Fruit fly (Drosophila melanogaster): ENCODE results near the gene CG32485.
A peak's percentile ranks its signal among the peaks of the same experiment; 100 is the strongest.

DNA sequence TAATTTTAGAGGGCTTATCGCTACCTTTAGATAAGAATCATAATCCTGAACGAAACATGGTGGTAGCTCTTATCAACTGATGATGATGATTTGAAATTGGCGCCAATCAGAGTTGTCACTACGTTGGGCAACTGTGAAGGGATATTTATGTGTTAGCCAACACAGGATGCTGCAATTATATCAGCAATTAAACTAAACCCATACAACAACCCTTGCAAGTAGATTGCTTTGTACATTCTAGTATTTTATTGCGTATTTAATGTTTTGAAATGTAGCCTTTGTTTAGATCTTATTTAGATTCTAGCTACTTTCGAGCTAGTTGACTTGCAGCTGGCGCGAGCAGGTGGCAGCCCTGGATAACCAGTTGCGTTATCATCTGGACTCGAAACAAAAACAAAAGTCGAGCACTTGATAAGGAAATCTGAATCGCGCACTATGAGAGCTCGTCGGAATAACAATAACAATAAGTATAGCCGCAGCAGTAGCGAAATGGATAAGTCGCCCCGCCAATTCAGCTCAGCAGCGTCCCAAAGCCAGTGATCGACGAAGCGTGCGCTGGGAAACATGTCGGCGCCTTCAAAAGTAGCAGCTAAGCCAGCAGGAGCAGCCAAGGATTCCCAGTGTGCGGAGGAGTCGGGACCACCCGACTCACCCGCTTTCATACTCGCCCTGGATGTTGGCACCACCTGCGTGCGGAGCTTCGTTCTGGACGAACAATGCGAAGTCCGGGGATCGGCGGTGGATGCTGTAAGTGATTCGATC, 2.2 kb downstream of the CG32485 start, which contains the start of gene CG1271:
- TF ChIP-seq salr (GFP tag; optimal IDR thresholded peaks at IDR 0.05): no peak
- TF ChIP-seq Lpt (GFP tag; optimal IDR thresholded peaks at IDR 0.05): no peak
- peak; percentile 20 for TF ChIP-seq Blimp-1 (GFP tag; optimal IDR thresholded peaks at IDR 0.05)
- no peak for TF ChIP-seq Ets21C (GFP tag; optimal IDR thresholded peaks at IDR 0.05)
- peak; percentile 42 for TF ChIP-seq achi (GFP tag; optimal IDR thresholded peaks at IDR 0.05)
- TF ChIP-seq CG8632 (GFP tag; optimal IDR thresholded peaks at IDR 0.05): no peak
- TF ChIP-seq fd85E (GFP tag; optimal IDR thresholded peaks at IDR 0.05): no peak
- TF ChIP-seq CG4318 (GFP tag; optimal IDR thresholded peaks at IDR 0.05): no peak
- TF ChIP-seq esn (GFP tag; optimal IDR thresholded peaks at IDR 0.05): peak; percentile 62
- TF ChIP-seq Hr4 (GFP tag; optimal IDR thresholded peaks at IDR 0.05): no peak
- peak; percentile 6 for TF ChIP-seq CG6854 (GFP tag; optimal IDR thresholded peaks at IDR 0.05)
- TF ChIP-seq CG11762 (GFP tag; optimal IDR thresholded peaks at IDR 0.05; ENCODE audit: insufficient read depth): peak; percentile 26
- TF ChIP-seq CG31627 (GFP tag; optimal IDR thresholded peaks at IDR 0.05): peak; percentile 64
- peak; percentile 76 for TF ChIP-seq Eip78C (GFP tag)

All from whole organism, prepupa.